Fruit fly (Drosophila melanogaster) whole organism, pupa: ENCODE results near the gene CG15480.

Experiments
- CG10348 ChIP-seq: fragments of 200-800 bp; sonication (Bioruptor generic); IDR thresholded peaks from 2 replicates; pipeline ENCODE4 v1.3.6; 2022; ENCODE audit warnings: missing biosample characterization, missing genetic modification characterization
- CG12605 ChIP-seq: fragments of 200-800 bp; sonication (Bioruptor generic); IDR thresholded peaks from 2 replicates; pipeline ENCODE4 v1.3.6; 2022; ENCODE audit warnings: missing biosample characterization, missing genetic modification characterization
- CG13204 ChIP-seq: fragments of 200-800 bp; sonication (Bioruptor generic); optimal IDR thresholded peaks from 2 replicates; lab custom pipeline; 2018; ENCODE audit warnings: missing biosample characterization, mild to moderate bottlenecking, missing genetic modification characterization, moderate library complexity
- CG14655 ChIP-seq: fragments of 200-800 bp; sonication (Bioruptor generic); optimal IDR thresholded peaks from 3 replicates; lab custom pipeline; 2017; ENCODE audit warnings: mild to moderate bottlenecking, missing biosample characterization, missing genetic modification reagents, missing genetic modification characterization
- CG15710 ChIP-seq: fragments of 200-800 bp; sonication (Bioruptor generic); optimal IDR thresholded peaks from 2 replicates; lab custom pipeline; 2018; ENCODE audit warnings: missing biosample characterization, mild to moderate bottlenecking, missing genetic modification characterization, moderate library complexity
- CG17806 ChIP-seq: fragments of 200-800 bp; sonication (Bioruptor generic); optimal IDR thresholded peaks from 2 replicates; lab custom pipeline; 2018; ENCODE audit warnings: missing biosample characterization, mild to moderate bottlenecking, missing genetic modification characterization, moderate library complexity
- CG32121 ChIP-seq: fragments of 200-800 bp; sonication (Bioruptor generic); IDR thresholded peaks from 2 replicates; pipeline ENCODE4 v1.3.6; 2022; ENCODE audit warnings: missing biosample characterization, missing genetic modification characterization
- CG34367 ChIP-seq: fragments of 200-800 bp; sonication (Bioruptor generic); optimal IDR thresholded peaks from 2 replicates; lab custom pipeline; 2018; ENCODE audit warnings: missing biosample characterization, mild to moderate bottlenecking, missing genetic modification characterization
- CG4496 ChIP-seq: fragments of 200-800 bp; sonication (Bioruptor generic); IDR thresholded peaks from 3 replicates; pipeline ENCODE4 v1.3.6; 2022; ENCODE audit warnings: missing biosample characterization, missing genetic modification characterization
- CG8159 ChIP-seq: fragments of 200-800 bp; sonication (Bioruptor generic); optimal IDR thresholded peaks from 3 replicates; lab custom pipeline; 2018; ENCODE audit warnings: missing biosample characterization, mild to moderate bottlenecking, missing genetic modification characterization, moderate library complexity
- CG8301 ChIP-seq: fragments of 200-800 bp; sonication (Bioruptor generic); optimal IDR thresholded peaks from 2 replicates; lab custom pipeline; 2018; ENCODE audit warnings: missing biosample characterization, mild to moderate bottlenecking, missing genetic modification characterization
- CG9948 ChIP-seq: fragments of 200-800 bp; sonication (Bioruptor generic); optimal IDR thresholded peaks from 2 replicates; lab custom pipeline; 2018; ENCODE audit warnings: missing biosample characterization, mild to moderate bottlenecking, missing genetic modification characterization, moderate library complexity
- D1 ChIP-seq: fragments of 200-800 bp; sonication (Bioruptor generic); optimal IDR thresholded peaks from 2 replicates; lab custom pipeline; 2018; ENCODE audit warnings: missing biosample characterization, mild to moderate bottlenecking, missing genetic modification characterization, moderate library complexity
- EcR ChIP-seq: fragments of 200-800 bp; sonication (Bioruptor generic); optimal IDR thresholded peaks from 3 replicates; lab custom pipeline; 2019; ENCODE audit warnings: missing biosample characterization, missing genetic modification characterization, mild to moderate bottlenecking, moderate library complexity, missing genetic modification reagents
- Ets98B ChIP-seq: fragments of 200-800 bp; sonication (Bioruptor generic); IDR thresholded peaks from 2 replicates; pipeline ENCODE4 v1.3.6; 2022; ENCODE audit warnings: missing biosample characterization, missing genetic modification characterization
- Pif1A ChIP-seq: fragments of 200-800 bp; sonication (Bioruptor generic); optimal IDR thresholded peaks from 3 replicates; lab custom pipeline; 2016; ENCODE audit warnings: missing biosample characterization, missing genetic modification characterization
- Pif1B ChIP-seq: fragments of 200-800 bp; sonication (Bioruptor generic); optimal IDR thresholded peaks from 3 replicates; lab custom pipeline; 2016; ENCODE audit warnings: missing biosample characterization, missing genetic modification characterization
- Snoo ChIP-seq: fragments of 200-800 bp; sonication (Bioruptor generic); optimal IDR thresholded peaks from 3 replicates; lab custom pipeline; 2017; ENCODE audit warnings: missing biosample characterization, mild to moderate bottlenecking, missing genetic modification characterization, inconsistent platforms
- fd96Ca ChIP-seq: fragments of 200-800 bp; sonication (Bioruptor generic); IDR thresholded peaks from 3 replicates; pipeline ENCODE4 v1.3.6; 2022; ENCODE audit warnings: missing biosample characterization, missing genetic modification characterization
- gl ChIP-seq: fragments of 200-800 bp; sonication (Bioruptor generic); optimal IDR thresholded peaks from 2 replicates; lab custom pipeline; 2018; ENCODE audit warnings: missing biosample characterization, mild to moderate bottlenecking, missing genetic modification characterization
- rn ChIP-seq: fragments of 200-800 bp; sonication (Bioruptor generic); IDR thresholded peaks from 2 replicates; pipeline ENCODE4 v1.3.6; 2022; ENCODE audit warnings: missing biosample characterization, missing genetic modification characterization

The CG15480 gene

DNA sequence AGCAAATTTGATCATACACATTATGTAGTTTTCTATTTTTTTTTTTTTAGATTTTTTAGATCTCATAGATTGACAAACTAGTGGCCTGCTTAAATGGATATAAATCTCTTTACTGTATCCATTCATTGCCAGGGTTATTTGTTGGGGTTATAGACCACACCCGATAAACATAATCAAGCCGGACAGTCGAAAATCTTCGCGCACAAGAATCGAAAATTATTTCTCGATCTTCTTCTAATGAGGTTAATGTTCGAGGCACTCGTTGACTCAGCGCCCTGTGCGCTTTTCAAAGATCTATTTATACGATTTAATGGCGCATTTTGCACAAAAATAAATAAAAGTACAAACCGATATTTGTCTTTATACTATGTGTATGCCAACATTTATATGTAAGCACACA lies 34.6 kb upstream of the CG15480 start, which contains the start of gene CG31730:
Gene CG31730, minus strand, starts transcription at position 101 of the 400 bp plus-strand sequence.
- no peak for TF ChIP-seq fd96Ca (GFP tag; lab: Robert Waterston, UW)
- no peak for TF ChIP-seq CG34367 (tag; lab: Kevin White, UChicago)
- no peak for TF ChIP-seq CG10348
- no peak for TF ChIP-seq CG17806 (tag; lab: Kevin White, UChicago)
- no peak for TF ChIP-seq CG14655
- no peak for TF ChIP-seq CG9948
- TF ChIP-seq rn (GFP tag; lab: Robert Waterston, UW) = no peak
- TF ChIP-seq CG8159 (tag; lab: Kevin White, UChicago) = no peak
- no peak for TF ChIP-seq EcR
- TF ChIP-seq CG8301 (tag; lab: Kevin White, UChicago) = no peak
- no peak for TF ChIP-seq Ets98B (GFP tag; lab: Robert Waterston, UW)
- no peak for TF ChIP-seq CG13204 (GFP tag; lab: Kevin White, UChicago)
- no peak for TF ChIP-seq Pif1B (GFP tag; lab: Kevin White, UChicago)
- no peak for TF ChIP-seq Snoo (tag; lab: Kevin White, UChicago)

DNA sequence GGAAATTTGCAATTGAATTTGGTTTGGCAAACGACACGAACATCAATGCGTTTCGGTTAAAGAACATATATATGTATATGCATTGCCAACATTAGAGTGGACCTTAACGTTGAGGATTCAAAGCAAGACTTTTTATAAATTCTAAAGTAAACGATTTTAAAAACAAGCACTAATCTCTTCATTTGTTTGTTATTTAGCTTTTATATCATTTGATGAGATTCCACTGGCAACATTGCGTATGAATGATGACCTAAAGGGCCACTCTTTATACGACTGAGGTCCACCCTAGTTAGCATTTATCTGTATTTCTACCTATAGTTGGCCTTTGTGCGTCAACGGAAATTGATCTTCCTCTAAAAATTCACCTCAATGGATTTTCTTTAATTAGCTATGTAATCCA lies 33.6 kb upstream of the CG15480 start:
- TF ChIP-seq EcR (no peak), CG14655 (peak; percentile 67), CG8159 (tag; lab: Kevin White, UChicago) (peak; percentile 72), CG15710 (no peak), CG4496 (GFP tag; lab: Robert Waterston, UW) (peak; percentile 72), CG13204 (GFP tag; lab: Kevin White, UChicago) (no peak), rn (GFP tag; lab: Robert Waterston, UW) (no peak), CG32121 (GFP tag; lab: Robert Waterston, UW) (peak; percentile 53), Pif1A (GFP tag; lab: Kevin White, UChicago) (peak; percentile 26), CG17806 (tag; lab: Kevin White, UChicago) (no peak), fd96Ca (GFP tag; lab: Robert Waterston, UW) (0 out of 3 replicates have a peak, but pooled peaks have one; percentile 50), CG12605 (GFP tag; lab: Robert Waterston, UW) (no peak), gl (no peak), CG8301 (tag; lab: Kevin White, UChicago) (peak; percentile 60), CG9948 (no peak), CG34367 (tag; lab: Kevin White, UChicago) (no peak), Pif1B (GFP tag; lab: Kevin White, UChicago) (peak; percentile 26), CG10348 (no peak), Snoo (tag; lab: Kevin White, UChicago) (no peak), Ets98B (GFP tag; lab: Robert Waterston, UW) (peak; percentile 70), D1 (tag; lab: Kevin White, UChicago) (no peak)
- TF ChIP-seq, all 21 proteins: peak for 9

DNA sequence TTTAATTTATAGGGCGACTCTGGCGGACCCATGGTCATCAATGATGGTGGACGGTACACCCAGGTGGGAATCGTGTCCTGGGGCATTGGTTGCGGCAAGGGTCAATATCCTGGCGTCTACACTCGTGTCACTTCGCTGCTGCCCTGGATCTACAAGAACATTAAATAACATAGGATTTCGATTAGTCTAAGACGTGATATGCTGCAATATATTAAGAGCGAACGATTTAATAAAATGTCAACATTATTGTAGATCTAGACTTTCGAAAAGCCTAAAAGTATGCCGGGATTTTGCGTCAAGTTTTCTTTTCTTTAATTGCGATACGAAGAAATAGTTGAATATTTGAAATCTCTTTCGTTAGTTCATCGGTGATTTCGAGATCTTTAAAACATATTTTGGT lies 32.1 kb upstream of the CG15480 start, which contains the start of gene Naa20B:
Gene Naa20B, plus strand, starts transcription at position 301 of the 400 bp plus-strand sequence.
- TF ChIP-seq CG9948 = no peak
- no peak for TF ChIP-seq Snoo (tag; lab: Kevin White, UChicago)
- TF ChIP-seq CG8159 (tag; lab: Kevin White, UChicago) = no peak
- no peak for TF ChIP-seq CG17806 (tag; lab: Kevin White, UChicago)

DNA sequence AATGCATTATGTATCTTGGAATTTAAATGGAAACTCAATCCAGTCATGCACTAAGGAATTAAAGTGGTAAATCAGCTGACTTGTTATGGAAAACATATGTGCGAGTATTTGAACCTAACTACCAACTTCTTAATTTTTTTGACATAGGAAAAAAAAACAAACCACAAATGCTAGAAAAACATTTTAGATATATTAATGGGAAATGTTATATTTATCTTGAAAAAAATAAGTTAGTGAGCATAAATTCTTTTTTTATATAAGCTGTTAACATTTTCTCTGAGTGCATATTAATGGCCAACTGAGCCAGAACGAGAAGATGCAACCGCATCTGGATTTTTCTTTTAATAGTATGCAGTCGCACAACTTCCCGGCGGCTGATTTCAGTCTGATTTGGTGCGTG lies 26.1 kb upstream of the CG15480 start:
- TF ChIP-seq CG14655 = peak; percentile 62
- TF ChIP-seq CG9948 = peak; percentile 17
- TF ChIP-seq CG17806 (tag; lab: Kevin White, UChicago) = peak; percentile 9
- TF ChIP-seq Snoo (tag; lab: Kevin White, UChicago) = no peak
- TF ChIP-seq CG8301 (tag; lab: Kevin White, UChicago) = peak; percentile 60
- peak; percentile 33 for TF ChIP-seq CG8159 (tag; lab: Kevin White, UChicago)
- peak; percentile 31 for TF ChIP-seq CG15710
- no peak for TF ChIP-seq CG10348

DNA sequence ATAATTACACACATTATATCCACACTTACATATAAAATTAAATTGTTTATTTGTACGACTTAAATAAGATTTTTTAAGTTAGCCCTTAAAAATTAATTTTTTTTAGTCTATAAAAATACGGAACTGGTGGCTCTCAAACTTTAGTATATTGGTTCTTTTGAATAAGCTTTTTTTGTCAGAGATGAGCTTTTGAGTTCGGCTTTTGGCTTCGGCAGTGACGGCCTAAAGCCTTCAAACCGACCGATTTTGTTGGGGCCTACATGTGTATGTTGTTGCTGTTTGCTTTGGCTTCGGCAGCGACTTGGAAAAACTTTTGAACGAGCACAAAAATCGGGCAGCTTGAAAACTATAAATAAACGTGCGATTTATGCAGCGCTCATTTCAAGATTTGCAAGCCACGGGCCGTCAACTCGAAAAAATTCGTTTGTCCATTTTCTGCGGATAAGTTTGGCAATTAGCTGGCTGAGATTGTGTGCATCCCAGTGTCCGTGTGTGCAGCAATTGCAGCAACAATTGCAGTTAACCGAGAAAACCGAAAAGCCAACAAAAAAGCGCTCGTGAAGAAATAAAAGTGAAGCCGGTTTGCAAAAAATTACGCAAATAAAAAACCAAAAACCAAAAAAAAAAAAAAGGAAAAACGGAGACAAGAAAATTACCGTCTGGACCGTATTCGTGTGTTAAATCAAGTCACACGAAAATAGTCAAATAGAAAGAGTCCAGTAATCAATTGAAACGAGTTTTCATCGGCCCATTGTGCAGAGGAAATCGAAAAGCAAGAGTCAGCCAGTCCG lies 21.0 kb upstream of the CG15480 start, which contains the start of gene CG16820:
Gene CG16820, plus strand, starts transcription at position 378 of the 791 bp plus-strand sequence.
- TF ChIP-seq Ets98B (GFP tag; lab: Robert Waterston, UW) (peak; percentile 53; the same call in 1 of the 2 replicates), CG10348 (no peak), D1 (tag; lab: Kevin White, UChicago) (no peak), CG34367 (tag; lab: Kevin White, UChicago) (no peak), CG12605 (GFP tag; lab: Robert Waterston, UW) (peak; percentile 71), Snoo (tag; lab: Kevin White, UChicago) (no peak)

DNA sequence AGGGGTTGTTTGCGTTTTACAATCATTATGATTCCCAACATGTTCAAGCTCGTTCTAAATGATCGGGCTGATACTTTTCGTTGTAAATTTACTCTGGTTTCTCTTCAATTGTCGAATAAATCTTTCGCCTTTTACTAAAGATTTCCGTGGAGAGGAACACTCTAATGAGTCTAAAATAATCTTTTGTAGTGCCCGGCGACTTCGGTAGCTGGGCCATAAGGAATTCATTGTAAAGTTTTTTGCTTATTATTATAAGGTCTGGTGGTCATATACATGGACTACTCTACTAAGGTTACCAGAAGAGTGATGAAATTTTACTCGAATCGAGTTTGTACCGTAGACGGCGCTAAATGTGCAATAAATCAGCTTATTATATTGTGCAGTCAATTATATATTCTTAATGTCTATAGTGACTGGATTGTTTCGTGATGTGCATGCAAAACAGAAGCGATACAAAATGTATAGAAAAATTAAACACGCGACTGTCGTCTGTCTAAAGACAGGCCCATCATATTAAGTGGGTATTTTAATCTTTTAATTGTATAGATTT lies 19.8 kb upstream of the CG15480 start:
- TF ChIP-seq Pif1A (GFP tag; lab: Kevin White, UChicago) = no peak
- TF ChIP-seq CG32121 (GFP tag; lab: Robert Waterston, UW) = no peak
- TF ChIP-seq CG8301 (tag; lab: Kevin White, UChicago) = no peak
- TF ChIP-seq CG15710 = no peak
- no peak for TF ChIP-seq EcR
- TF ChIP-seq CG12605 (GFP tag; lab: Robert Waterston, UW) = no peak
- TF ChIP-seq CG10348 = no peak
- no peak for TF ChIP-seq CG14655
- TF ChIP-seq CG9948 = no peak
- no peak for TF ChIP-seq CG13204 (GFP tag; lab: Kevin White, UChicago)
- TF ChIP-seq Ets98B (GFP tag; lab: Robert Waterston, UW) = no peak
- no peak for TF ChIP-seq CG8159 (tag; lab: Kevin White, UChicago)
- TF ChIP-seq CG17806 (tag; lab: Kevin White, UChicago) = no peak
- TF ChIP-seq fd96Ca (GFP tag; lab: Robert Waterston, UW) = no peak
